Fruit fly (Drosophila melanogaster) whole organism, pupa: Measurements from ENCODE around the gene ss.

Experiments used
- CG12605 ChIP-seq: fragments of 200-800 bp; sonication (Bioruptor generic); IDR thresholded peaks from 2 replicates; pipeline ENCODE4 v1.3.6; 2022; ENCODE audit warnings: missing biosample characterization, missing genetic modification characterization
- CG34367 ChIP-seq: fragments of 200-800 bp; sonication (Bioruptor generic); optimal IDR thresholded peaks from 2 replicates; lab custom pipeline; 2018; ENCODE audit warnings: missing biosample characterization, mild to moderate bottlenecking, missing genetic modification characterization
- CG4496 ChIP-seq: fragments of 200-800 bp; sonication (Bioruptor generic); IDR thresholded peaks from 3 replicates; pipeline ENCODE4 v1.3.6; 2022; ENCODE audit warnings: missing biosample characterization, missing genetic modification characterization
- EcR ChIP-seq: fragments of 200-800 bp; sonication (Bioruptor generic); optimal IDR thresholded peaks from 3 replicates; lab custom pipeline; 2019; ENCODE audit warnings: missing biosample characterization, missing genetic modification characterization, mild to moderate bottlenecking, moderate library complexity, missing genetic modification reagents
- Pif1B ChIP-seq: fragments of 200-800 bp; sonication (Bioruptor generic); optimal IDR thresholded peaks from 3 replicates; lab custom pipeline; 2016; ENCODE audit warnings: missing biosample characterization, missing genetic modification characterization

DNA sequence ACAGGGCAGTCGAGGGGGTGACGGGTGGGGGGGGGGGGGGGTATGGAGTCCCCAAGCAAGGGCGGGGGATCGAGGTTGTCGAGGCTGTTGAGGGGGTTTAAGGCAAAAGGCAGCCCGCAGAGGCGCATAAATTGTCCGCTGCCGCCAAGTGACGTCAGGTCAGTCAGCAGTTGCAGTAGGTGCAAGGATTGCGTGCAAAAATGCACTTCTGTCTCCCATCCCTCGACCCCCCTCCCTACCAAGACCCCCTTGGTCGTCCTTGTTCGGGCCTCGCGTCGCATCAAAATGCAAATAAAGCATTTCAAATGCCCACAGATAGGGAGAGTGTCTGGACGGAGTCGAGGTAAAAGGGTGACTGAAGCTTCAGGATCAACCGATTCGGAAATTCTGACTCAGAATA is 13.0 kb upstream of the ss start:
- TF ChIP-seq CG34367 (tag; lab: Kevin White, UChicago) = no peak
- no peak for TF ChIP-seq EcR (GFP tag; lab: Kevin White, UChicago)
- no peak for TF ChIP-seq CG12605 (GFP tag; lab: Robert Waterston, UW)
- no peak for TF ChIP-seq CG4496 (GFP tag; lab: Robert Waterston, UW)
- TF ChIP-seq Pif1B = no peak
